Fruit fly (Drosophila melanogaster) whole organism, prepupa: ENCODE results near the gene mthl5.

ENCODE experiments used
- Blimp-1 ChIP-seq: fragments of 200-800 bp; sonication (Bioruptor generic); optimal IDR thresholded peaks from 3 replicates; lab custom pipeline; 2017; ENCODE audit warnings: missing biosample characterization, missing genetic modification characterization, mild to moderate bottlenecking, moderate library complexity, missing genetic modification reagents
- CG10631 ChIP-seq: fragments of 200-800 bp; sonication (Bioruptor generic); optimal IDR thresholded peaks from 2 replicates; lab custom pipeline; 2016; ENCODE audit warnings: missing biosample characterization, missing genetic modification characterization
- CG10669 ChIP-seq: fragments of 200-800 bp; sonication (Bioruptor generic); optimal IDR thresholded peaks from 3 replicates; lab custom pipeline; 2018; ENCODE audit warnings: missing biosample characterization, mild to moderate bottlenecking, missing genetic modification characterization, moderate library complexity
- CG11902 ChIP-seq: fragments of 200-800 bp; sonication (Bioruptor generic); optimal IDR thresholded peaks from 3 replicates; lab custom pipeline; 2016; ENCODE audit warnings: missing biosample characterization, missing genetic modification characterization
- CG15336 ChIP-seq: fragments of 200-800 bp; sonication (Bioruptor generic); IDR thresholded peaks from 2 replicates; pipeline ENCODE4 v1.3.6; 2022; ENCODE audit warnings: missing biosample characterization, missing genetic modification characterization
- CG1621 ChIP-seq: fragments of 200-800 bp; sonication (Bioruptor generic); optimal IDR thresholded peaks from 3 replicates; lab custom pipeline; 2018; ENCODE audit warnings: missing biosample characterization, mild to moderate bottlenecking, missing genetic modification characterization
- CG32006 ChIP-seq: fragments of 200-800 bp; sonication (Bioruptor generic); optimal IDR thresholded peaks from 3 replicates; lab custom pipeline; 2017; ENCODE audit warnings: missing biosample characterization, mild to moderate bottlenecking, missing genetic modification characterization
- CG34406 ChIP-seq: fragments of 200-800 bp; sonication (Bioruptor generic); optimal IDR thresholded peaks from 3 replicates; lab custom pipeline; 2016; ENCODE audit warnings: missing biosample characterization, missing genetic modification characterization
- CG6163 ChIP-seq: fragments of 200-800 bp; sonication (Bioruptor generic); IDR thresholded peaks from 3 replicates; pipeline ENCODE4 v1.3.6; 2022; ENCODE audit warnings: missing biosample characterization, missing genetic modification characterization
- CG6276 ChIP-seq: fragments of 200-800 bp; sonication (Bioruptor generic); optimal IDR thresholded peaks from 2 replicates; lab custom pipeline; 2017; ENCODE audit warnings: missing biosample characterization, mild to moderate bottlenecking, missing genetic modification characterization
- CG6792 ChIP-seq: fragments of 200-800 bp; sonication (Bioruptor generic); optimal IDR thresholded peaks from 3 replicates; lab custom pipeline; 2016; ENCODE audit warnings: missing biosample characterization, missing genetic modification characterization
- CG6854 ChIP-seq: fragments of 200-800 bp; sonication (Bioruptor generic); optimal IDR thresholded peaks from 2 replicates; lab custom pipeline; 2017; ENCODE audit warnings: missing biosample characterization, mild to moderate bottlenecking, missing genetic modification characterization
- CG7368 ChIP-seq: fragments of 200-800 bp; sonication (Bioruptor generic); optimal IDR thresholded peaks from 3 replicates; lab custom pipeline; 2016; ENCODE audit warnings: missing biosample characterization, missing genetic modification characterization
- CG8119 ChIP-seq: fragments of 200-800 bp; sonication (Bioruptor generic); IDR thresholded peaks from 3 replicates; pipeline ENCODE4 v1.3.6; 2022; ENCODE audit warnings: missing biosample characterization, missing genetic modification characterization
- CG8319 ChIP-seq: fragments of 200-800 bp; sonication (Bioruptor generic); optimal IDR thresholded peaks from 3 replicates; lab custom pipeline; 2016; ENCODE audit warnings: missing biosample characterization, missing genetic modification characterization
- CG8632 ChIP-seq: fragments of 200-800 bp; sonication (Bioruptor generic); optimal IDR thresholded peaks from 3 replicates; lab custom pipeline; 2016; ENCODE audit warnings: missing biosample characterization, missing genetic modification characterization
- CG9139 ChIP-seq: fragments of 200-800 bp; sonication (Bioruptor generic); optimal IDR thresholded peaks from 3 replicates; lab custom pipeline; 2017; ENCODE audit warnings: missing biosample characterization, mild to moderate bottlenecking, missing genetic modification characterization
- Eip75B ChIP-seq: fragments of 200-800 bp; sonication (Bioruptor generic); optimal IDR thresholded peaks from 3 replicates; lab custom pipeline; 2016; ENCODE audit warnings: missing biosample characterization, missing genetic modification characterization
- Eip78C ChIP-seq: fragments of 200-800 bp; sonication (Bioruptor generic); peaks from one replicate; lab custom pipeline; 2016; ENCODE audit warnings: missing biosample characterization, missing genetic modification characterization
- Eip93F ChIP-seq: fragments of 200-800 bp; sonication (Bioruptor generic); optimal IDR thresholded peaks from 2 replicates; lab custom pipeline; 2016; ENCODE audit warnings: missing biosample characterization, mild to moderate bottlenecking, missing genetic modification characterization
- Ets21C ChIP-seq: fragments of 200-800 bp; sonication (Bioruptor generic); optimal IDR thresholded peaks from 3 replicates; lab custom pipeline; 2016; ENCODE audit warnings: missing biosample characterization, missing genetic modification characterization
- Ets96B ChIP-seq: fragments of 200-800 bp; optimal IDR thresholded peaks from 2 replicates; lab custom pipeline; 2019; ENCODE audit warnings: missing biosample characterization, mild to moderate bottlenecking, missing genetic modification characterization, moderate library complexity
- Hr4 ChIP-seq: fragments of 200-800 bp; sonication (Bioruptor generic); optimal IDR thresholded peaks from 3 replicates; lab custom pipeline; 2016; ENCODE audit warnings: missing biosample characterization, missing genetic modification characterization
- Lpt ChIP-seq: fragments of 200-800 bp; sonication (Bioruptor generic); optimal IDR thresholded peaks from 3 replicates; lab custom pipeline; 2016; ENCODE audit warnings: missing biosample characterization, missing genetic modification characterization
- Met ChIP-seq: fragments of 200-800 bp; sonication (Bioruptor generic); optimal IDR thresholded peaks from 3 replicates; lab custom pipeline; 2016; ENCODE audit warnings: missing biosample characterization, missing genetic modification characterization
- Smox ChIP-seq: fragments of 200-800 bp; sonication (Bioruptor generic); optimal IDR thresholded peaks from 3 replicates; lab custom pipeline; 2016; ENCODE audit warnings: missing biosample characterization, missing genetic modification characterization
- Sox102F ChIP-seq: fragments of 200-800 bp; sonication (Bioruptor generic); optimal IDR thresholded peaks from 2 replicates; lab custom pipeline; 2016; ENCODE audit warnings: missing biosample characterization, mild to moderate bottlenecking, missing genetic modification characterization
- Sox14 ChIP-seq: fragments of 200-800 bp; sonication (Bioruptor generic); optimal IDR thresholded peaks from 3 replicates; lab custom pipeline; 2016; ENCODE audit warnings: missing biosample characterization, missing genetic modification characterization
- Sox15 ChIP-seq: fragments of 200-800 bp; sonication (Bioruptor generic); optimal IDR thresholded peaks from 3 replicates; lab custom pipeline; 2016; ENCODE audit warnings: missing biosample characterization, missing genetic modification characterization
- achi ChIP-seq: fragments of 200-800 bp; sonication (Bioruptor generic); optimal IDR thresholded peaks from 3 replicates; lab custom pipeline; 2016; ENCODE audit warnings: missing biosample characterization, missing genetic modification characterization
- acj6 ChIP-seq: fragments of 200-800 bp; sonication (Bioruptor generic); optimal IDR thresholded peaks from 3 replicates; lab custom pipeline; 2016; ENCODE audit warnings: missing biosample characterization, missing genetic modification characterization
- cyc ChIP-seq: fragments of 200-800 bp; sonication (Bioruptor generic); optimal IDR thresholded peaks from 3 replicates; lab custom pipeline; 2016; ENCODE audit warnings: missing biosample characterization, missing genetic modification characterization
- dac ChIP-seq: fragments of 200-800 bp; sonication (Bioruptor generic); optimal IDR thresholded peaks from 2 replicates; lab custom pipeline; 2017; ENCODE audit warnings: missing biosample characterization, mild to moderate bottlenecking, missing genetic modification characterization
- dsx ChIP-seq: fragments of 200-800 bp; optimal IDR thresholded peaks from 3 replicates; lab custom pipeline; 2019; ENCODE audit warnings: missing biosample characterization, mild to moderate bottlenecking, missing genetic modification characterization, moderate library complexity; ENCODE audit not compliant: poor library complexity, severe bottlenecking
- fd59A ChIP-seq: fragments of 200-800 bp; sonication (Bioruptor generic); optimal IDR thresholded peaks from 2 replicates; lab custom pipeline; 2017; ENCODE audit warnings: missing biosample characterization, mild to moderate bottlenecking, missing genetic modification characterization, missing genetic modification reagents
- fd85E ChIP-seq: fragments of 200-800 bp; sonication (Bioruptor generic); optimal IDR thresholded peaks from 3 replicates; lab custom pipeline; 2016; ENCODE audit warnings: missing biosample characterization, missing genetic modification characterization
- lz ChIP-seq: fragments of 200-800 bp; sonication (Bioruptor generic); optimal IDR thresholded peaks from 3 replicates; lab custom pipeline; 2016; ENCODE audit warnings: missing biosample characterization, missing genetic modification characterization
- net ChIP-seq: fragments of 200-800 bp; sonication (Bioruptor generic); optimal IDR thresholded peaks from 3 replicates; lab custom pipeline; 2016; ENCODE audit warnings: missing biosample characterization, missing genetic modification characterization
- salr ChIP-seq, 2 experiments: fragments of 200-800 bp; sonication (Bioruptor generic); optimal IDR thresholded peaks; 3 replicates each; lab custom pipeline; 2016 to 2018; ENCODE audit warnings: missing biosample characterization in 2 of 2, missing genetic modification characterization in 2 of 2, mild to moderate bottlenecking in 1 of 2
- spab ChIP-seq: fragments of 200-800 bp; sonication (Bioruptor generic); optimal IDR thresholded peaks from 2 replicates; lab custom pipeline; 2017; ENCODE audit warnings: missing biosample characterization, mild to moderate bottlenecking, missing genetic modification characterization, missing genetic modification reagents
- ss ChIP-seq, 2 experiments: fragments of 200-800 bp; sonication (Bioruptor generic); optimal IDR thresholded peaks; 2 replicates in 1 of 2; 3 replicates in 1 of 2; lab custom pipeline; 2017 to 2018; ENCODE audit warnings: mild to moderate bottlenecking in 2 of 2, missing biosample characterization in 2 of 2, missing genetic modification characterization in 2 of 2, moderate library complexity in 1 of 2
- svp ChIP-seq: fragments of 200-800 bp; sonication (Bioruptor generic); peaks from one replicate; lab custom pipeline; 2016; ENCODE audit warnings: missing biosample characterization, missing genetic modification characterization
- topi ChIP-seq: fragments of 200-800 bp; sonication (Bioruptor generic); optimal IDR thresholded peaks from 3 replicates; lab custom pipeline; 2016; ENCODE audit warnings: missing biosample characterization, missing genetic modification characterization
- vri ChIP-seq: fragments of 200-800 bp; sonication (Bioruptor generic); optimal IDR thresholded peaks from 3 replicates; lab custom pipeline; 2016; ENCODE audit warnings: missing biosample characterization, mild to moderate bottlenecking, missing genetic modification characterization

The mthl5 gene

DNA sequence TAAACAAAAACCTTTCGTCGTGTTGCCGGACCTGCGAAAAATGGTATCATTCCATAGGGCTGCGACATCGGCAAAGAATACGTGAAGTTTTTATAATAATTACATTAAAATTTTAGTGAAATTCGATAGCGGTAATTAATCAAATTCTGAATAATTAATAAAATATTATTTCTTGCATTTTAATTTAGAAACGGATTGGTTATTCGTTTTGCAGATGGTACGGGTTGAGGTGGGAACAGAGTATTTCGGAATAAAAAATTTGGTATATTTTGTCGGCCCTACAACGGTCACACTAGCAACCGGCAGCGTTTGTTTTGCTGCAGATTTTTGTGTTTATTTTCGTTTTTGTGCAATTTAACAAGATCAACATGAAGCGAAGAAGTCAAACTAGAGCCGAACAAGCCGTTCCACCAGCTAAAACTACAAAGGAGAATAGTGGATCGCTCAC lies 4.4 kb downstream of the mthl5 start, which contains the start of the genes CG6962 and CG31368 (continued):
- TF ChIP-seq Ets21C (peak; percentile 64), salr (GFP tag; optimal IDR thresholded peaks at IDR 0.05; lab: Kevin White, UChicago) (no peak), net (GFP tag; lab: Kevin White, UChicago) (no peak), Ets96B (tag; lab: Kevin White, UChicago) (peak; percentile 54), CG10669 (peak; percentile 63), Met (no peak), acj6 (peak; percentile 81), CG9139 (GFP tag; lab: Kevin White, UChicago) (no peak), Sox14 (peak; percentile 81), topi (GFP tag; lab: Kevin White, UChicago) (peak; percentile 65), CG6792 (peak; percentile 39), CG6276 (GFP tag; lab: Kevin White, UChicago) (no peak), Lpt (peak; percentile 3), CG6163 (GFP tag; lab: Robert Waterston, UW) (peak; percentile 71; the same call in 2 of the 3 replicates), CG1621 (peak; percentile 35), CG10631 (GFP tag; lab: Kevin White, UChicago) (peak; percentile 80)

DNA sequence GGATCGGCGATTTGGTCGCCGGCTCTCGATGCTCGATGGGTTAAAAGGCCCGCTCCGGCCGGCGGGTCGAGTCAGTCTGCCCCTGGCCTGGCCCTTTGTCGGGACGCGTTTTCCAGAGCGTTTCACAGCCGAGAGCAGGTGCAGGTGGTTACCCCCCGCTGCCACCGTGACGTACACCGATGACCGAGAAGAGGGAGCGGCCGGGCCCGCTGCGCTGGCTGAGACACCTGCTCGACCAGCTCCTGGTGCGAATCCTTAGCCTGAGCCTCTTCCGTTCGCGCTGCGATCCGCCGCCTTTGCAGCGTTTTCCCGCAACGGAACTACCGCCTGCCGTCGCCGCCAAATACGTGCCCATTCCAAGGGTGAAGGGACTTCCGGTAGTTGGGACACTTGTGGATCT lies 9.8 kb downstream of the mthl5 start, which contains the start of gene sad:
TSS of gene sad (plus strand) at position 74 of the 400 bp plus-strand sequence.
- TF ChIP-seq Eip78C: peak; percentile 10
- TF ChIP-seq CG34406 (GFP tag; lab: Kevin White, UChicago): no peak
- no peak for TF ChIP-seq Sox102F (GFP tag; lab: Kevin White, UChicago)
- no peak for TF ChIP-seq CG8119
- no peak for TF ChIP-seq dsx (GFP tag; lab: Kevin White, UChicago)
- TF ChIP-seq achi: no peak
- TF ChIP-seq, all 60 proteins: peak for 1

DNA sequence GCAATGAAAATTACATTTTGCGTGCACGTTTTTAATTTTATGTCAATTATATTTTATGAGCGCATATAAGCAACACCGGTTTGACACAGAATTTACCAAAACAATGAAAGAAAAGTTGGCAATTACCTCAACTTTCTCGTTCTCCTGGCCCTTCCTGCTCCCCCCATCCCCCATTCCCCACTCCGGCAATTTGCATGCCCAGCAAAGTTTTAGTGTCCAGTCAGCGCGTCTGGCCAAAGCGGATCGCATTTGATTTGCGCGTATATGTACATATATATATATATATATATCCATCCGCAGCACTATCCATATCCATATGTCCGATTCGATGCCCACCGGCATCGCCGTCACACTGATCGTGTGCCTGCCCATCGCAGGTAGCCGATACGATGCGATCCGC lies 10.2 kb downstream of the mthl5 start:
- no peak for TF ChIP-seq Sox14
- TF ChIP-seq CG15336: no peak
- TF ChIP-seq Smox (GFP tag; lab: Kevin White, UChicago): no peak
- TF ChIP-seq dac (GFP tag; lab: Kevin White, UChicago): no peak
- TF ChIP-seq CG6276 (GFP tag; lab: Kevin White, UChicago): no peak
- no peak for TF ChIP-seq CG34406 (GFP tag; lab: Kevin White, UChicago)
- TF ChIP-seq CG8119: no peak
- no peak for TF ChIP-seq acj6
- no peak for TF ChIP-seq Ets96B (tag; lab: Kevin White, UChicago)
- no peak for TF ChIP-seq spab (GFP tag; lab: Kevin White, UChicago)
- no peak for TF ChIP-seq Blimp-1 (GFP tag; lab: Kevin White, UChicago)

DNA sequence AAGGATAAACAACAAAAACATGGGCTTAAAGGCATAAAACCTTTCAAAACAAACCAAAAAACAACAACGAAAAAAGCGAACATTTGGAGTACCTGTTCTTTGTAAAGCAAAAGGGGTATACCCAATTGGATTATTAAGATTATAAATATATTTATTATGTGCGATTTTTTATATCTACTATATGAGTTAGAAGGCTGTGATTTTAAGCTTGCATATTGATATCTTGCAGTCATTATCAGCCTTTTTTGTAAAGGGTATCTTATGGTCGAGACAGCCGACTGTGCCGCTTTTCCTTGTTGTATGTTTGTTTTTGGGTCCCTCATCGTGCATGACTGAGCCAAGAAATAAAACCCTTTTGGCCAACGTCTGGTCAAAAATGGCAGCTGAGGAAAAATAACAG lies 14.3 kb downstream of the mthl5 start:
- TF ChIP-seq lz (GFP tag; lab: Kevin White, UChicago): peak; percentile 56
- peak; percentile 56 for TF ChIP-seq CG10631 (GFP tag; lab: Kevin White, UChicago)
- TF ChIP-seq achi: peak; percentile 38
- no peak for TF ChIP-seq dsx (GFP tag; lab: Kevin White, UChicago)
- TF ChIP-seq CG8632 (GFP tag; lab: Kevin White, UChicago): peak; percentile 36
- 0 out of 2 replicates have a peak, but pooled peaks have one; percentile 32 for TF ChIP-seq CG15336
- TF ChIP-seq CG32006 (GFP tag; lab: Kevin White, UChicago): no peak
- no peak for TF ChIP-seq ss (GFP tag; optimal IDR thresholded peaks at IDR 0.05; lab: Kevin White, UChicago)
- TF ChIP-seq cyc (GFP tag; lab: Kevin White, UChicago): peak; percentile 76
- peak; percentile 34 for TF ChIP-seq CG10669
- TF ChIP-seq CG1621: no peak
- no peak for TF ChIP-seq Hr4 (GFP tag; lab: Kevin White, UChicago)
- peak; percentile 49 for TF ChIP-seq Blimp-1 (GFP tag; lab: Kevin White, UChicago)
- peak; percentile 30 for TF ChIP-seq vri (GFP tag; lab: Kevin White, UChicago)
- peak; percentile 63 for TF ChIP-seq Eip75B (GFP tag; lab: Kevin White, UChicago)
- TF ChIP-seq CG6276 (GFP tag; lab: Kevin White, UChicago): no peak
- TF ChIP-seq CG6163 (GFP tag; lab: Robert Waterston, UW): peak; percentile 45; the same call in 2 of the 3 replicates
- no peak for TF ChIP-seq fd59A (GFP tag; lab: Kevin White, UChicago)
- TF ChIP-seq CG8319 (GFP tag; lab: Kevin White, UChicago): peak; percentile 25
- peak; percentile 41 for TF ChIP-seq CG7368 (GFP tag; lab: Kevin White, UChicago)
- peak; percentile 33 for TF ChIP-seq CG6854 (GFP tag; lab: Kevin White, UChicago)
- TF ChIP-seq topi (GFP tag; lab: Kevin White, UChicago): peak; percentile 69
- TF ChIP-seq Sox102F (GFP tag; lab: Kevin White, UChicago): peak; percentile 53
- peak; percentile 18 for TF ChIP-seq spab (GFP tag; lab: Kevin White, UChicago)
- TF ChIP-seq fd85E: peak; percentile 1
- TF ChIP-seq CG9139 (GFP tag; lab: Kevin White, UChicago): no peak
- no peak for TF ChIP-seq Sox15
- TF ChIP-seq CG11902 (GFP tag; lab: Kevin White, UChicago): peak; percentile 60
- TF ChIP-seq svp: peak; percentile 78
- peak; percentile 26 for TF ChIP-seq Smox (GFP tag; lab: Kevin White, UChicago)
- peak; percentile 60 for TF ChIP-seq Eip93F (GFP tag; lab: Kevin White, UChicago)
